Worm (Caenorhabditis elegans) whole organism, L1 larva: Measurements from ENCODE around the gene lgc-48.

Experiments used
- egl-13 ChIP-seq: sonication (generic microtip); optimal IDR thresholded peaks from 2 replicates; lab custom pipeline; 2016; ENCODE audit warnings: missing genotype, missing genetic modification reagents, missing genetic modification characterization, missing compliant biosample characterization
- hpl-2 ChIP-seq: fragments of 150-350 bp; optimal IDR thresholded peaks from 2 replicates; lab custom pipeline; 2014; ENCODE audit warnings: missing biosample characterization, missing genetic modification reagents, missing genetic modification characterization
- lin-13 ChIP-seq: fragments of 150-350 bp; optimal IDR thresholded peaks from 2 replicates; lab custom pipeline; 2014; ENCODE audit warnings: missing biosample characterization, missing genetic modification reagents, missing genetic modification characterization
- lsy-2 ChIP-seq, 2 experiments: fragments of 150-350 bp; optimal IDR thresholded peaks; 2 replicates each; lab custom pipeline; 2014; ENCODE audit warnings: missing biosample characterization in 2 of 2, missing genetic modification characterization in 2 of 2

ce11 chrV:13387472-13387871 is 47.4 kb downstream of the lgc-48 start:
- TF ChIP-seq lin-13 (GFP tag; lab: Kevin White, UChicago) (no peak), egl-13 (no peak), lsy-2 (tag; optimal IDR thresholded peaks at IDR 0.05; lab: Kevin White, UChicago) (no peak), hpl-2 (GFP tag; lab: Kevin White, UChicago) (no peak)
